Worm (Caenorhabditis elegans): Measurements from ENCODE around the gene F10D7.11.

- no peak for TF ChIP-seq nhr-76 (tag; optimal IDR thresholded peaks at IDR 0.05)
- no peak for TF ChIP-seq lin-15B (tag; optimal IDR thresholded peaks at IDR 0.05)
Measured at ce11 chrX:17403058-17403457, 40.4 kb downstream of the F10D7.11 start.
